Fruit fly (Drosophila melanogaster): ENCODE measurements around the gene Srx.

The Srx gene

DNA sequence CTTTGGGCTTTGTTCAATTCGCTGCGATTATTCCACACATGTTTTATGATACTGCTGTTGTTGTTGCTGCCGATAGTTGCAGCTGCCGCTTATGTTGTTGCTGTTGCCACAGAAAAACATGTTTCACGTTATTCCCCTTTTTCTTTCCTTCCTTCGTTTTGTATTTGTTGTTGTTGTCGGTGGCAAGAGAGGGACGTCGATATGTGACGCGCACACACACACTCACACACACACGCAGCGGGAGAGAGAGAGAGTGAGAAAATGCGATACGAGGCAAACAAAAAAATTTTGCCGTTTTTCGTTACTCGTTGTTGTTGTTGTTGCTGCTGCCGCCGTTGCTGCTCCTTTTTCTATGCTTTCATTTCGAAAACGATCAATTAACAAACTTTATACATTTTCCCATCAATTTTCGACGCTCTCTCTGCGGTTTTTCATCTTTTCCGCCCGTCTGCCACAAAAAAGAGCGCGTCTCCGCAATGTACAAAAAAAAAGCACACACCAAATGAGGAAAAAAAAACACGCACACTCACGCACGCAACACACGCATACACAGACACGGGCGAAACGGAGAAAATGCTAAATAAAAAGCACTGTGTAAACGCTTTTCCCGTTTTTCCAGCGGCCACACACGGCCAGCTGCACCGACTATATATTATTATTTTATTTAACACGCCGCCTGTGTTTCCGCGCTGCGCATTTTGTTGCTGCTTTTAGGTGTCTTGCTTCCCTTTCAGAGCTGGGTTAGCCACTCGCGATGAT, 29.9 kb downstream of the Srx start (continued):
- TF ChIP-seq oc (tag; optimal IDR thresholded peaks at IDR 0.05), result peak; percentile 5
- TF ChIP-seq CG12744 (GFP tag; optimal IDR thresholded peaks at IDR 0.05), result no peak
- peak; percentile 70 for TF ChIP-seq twi (tag; optimal IDR thresholded peaks at IDR 0.05)
- no peak for TF ChIP-seq pan (optimal IDR thresholded peaks at IDR 0.05)
- no peak for TF ChIP-seq pan (GFP tag; optimal IDR thresholded peaks at IDR 0.05 in 1 of 2, IDR thresholded peaks at IDR 0.05 in 1 of 2)
- no peak for TF ChIP-seq CG17359 (tag; optimal IDR thresholded peaks at IDR 0.05)
- TF ChIP-seq CG15601 (tag; optimal IDR thresholded peaks at IDR 0.05), result peak; percentile 21
- TF ChIP-seq nom (GFP tag; optimal IDR thresholded peaks at IDR 0.05), result peak; percentile 95
- peak; percentile 15 for TF ChIP-seq Nf-YC (tag; optimal IDR thresholded peaks at IDR 0.05)
- peak; percentile 5 for TF ChIP-seq CG6854 (GFP tag; optimal IDR thresholded peaks at IDR 0.05)
- peak; percentile 35 for TF ChIP-seq CG12769 (tag; optimal IDR thresholded peaks at IDR 0.05)
- TF ChIP-seq dmrt99B (tag; optimal IDR thresholded peaks at IDR 0.05), result no peak
- TF ChIP-seq sd (tag; optimal IDR thresholded peaks at IDR 0.05), result peak; percentile 11
- TF ChIP-seq Jarid2 (GFP tag; optimal IDR thresholded peaks at IDR 0.05), result peak; percentile 23
- TF ChIP-seq trh (GFP tag; optimal IDR thresholded peaks at IDR 0.05), result no peak
- TF ChIP-seq tin (GFP tag; optimal IDR thresholded peaks at IDR 0.05), result no peak

- no peak for TF ChIP-seq Poxn (GFP tag; IDR thresholded peaks at IDR 0.05)
- TF ChIP-seq Med (GFP tag), result peak; percentile 80
- TF ChIP-seq gsb (GFP tag; IDR thresholded peaks at IDR 0.05), result no peak
- no peak for TF ChIP-seq Xbp1 (GFP tag; optimal IDR thresholded peaks at IDR 0.05)
- TF ChIP-seq Six4 (GFP tag; optimal IDR thresholded peaks at IDR 0.05), result no peak
- TF ChIP-seq CG18764 (GFP tag; optimal IDR thresholded peaks at IDR 0.05), result peak; percentile 19
- no peak for TF ChIP-seq CG7357 (GFP tag; IDR thresholded peaks at IDR 0.05)
- no peak for TF ChIP-seq dmrt11E (tag; optimal IDR thresholded peaks at IDR 0.05)
- no peak for TF ChIP-seq CG33213 (GFP tag; optimal IDR thresholded peaks at IDR 0.05)
- TF ChIP-seq yki (optimal IDR thresholded peaks at IDR 0.05), result no peak
- TF ChIP-seq mirr (GFP tag; optimal IDR thresholded peaks at IDR 0.05), result no peak
- TF ChIP-seq CG7271 (tag; optimal IDR thresholded peaks at IDR 0.05), result no peak
- TF ChIP-seq nom (GFP tag; optimal IDR thresholded peaks at IDR 0.05), result no peak
- TF ChIP-seq CG15011 (GFP tag; optimal IDR thresholded peaks at IDR 0.05), result no peak
- TF ChIP-seq Mad (GFP tag; optimal IDR thresholded peaks at IDR 0.05), result no peak
- no peak for TF ChIP-seq ftz-f1 (GFP tag; optimal IDR thresholded peaks at IDR 0.05)
- TF ChIP-seq CG6765 (GFP tag; optimal IDR thresholded peaks at IDR 0.05), result no peak
- TF ChIP-seq luna (GFP tag; optimal IDR thresholded peaks at IDR 0.05), result peak; percentile 17
- TF ChIP-seq B-H2 (GFP tag; optimal IDR thresholded peaks at IDR 0.05), result no peak
- TF ChIP-seq CG5245 (GFP tag; optimal IDR thresholded peaks at IDR 0.05), result no peak
- TF ChIP-seq grn (GFP tag; optimal IDR thresholded peaks at IDR 0.05), result no peak
- no peak for TF ChIP-seq sd (tag; optimal IDR thresholded peaks at IDR 0.05)
- TF ChIP-seq CG2712 (tag; optimal IDR thresholded peaks at IDR 0.05), result no peak
- no peak for TF ChIP-seq GATAe (GFP tag; conservative IDR thresholded peaks at IDR 0.05)
- no peak for TF ChIP-seq Usf (GFP tag; optimal IDR thresholded peaks at IDR 0.05)
- TF ChIP-seq CG30020 (tag; optimal IDR thresholded peaks at IDR 0.05), result peak; percentile 1
- TF ChIP-seq wdn (GFP tag; IDR thresholded peaks at IDR 0.05), result no peak
- TF ChIP-seq grau (tag; optimal IDR thresholded peaks at IDR 0.05), result peak; percentile 6
- no peak for TF ChIP-seq MTF-1 (GFP tag; optimal IDR thresholded peaks at IDR 0.05; ENCODE audit: borderline replicate concordance)
- no peak for TF ChIP-seq sisA (GFP tag; IDR thresholded peaks at IDR 0.05)
- no peak for TF ChIP-seq danr (GFP tag; IDR thresholded peaks at IDR 0.05)
- TF ChIP-seq CG30403 (GFP tag; optimal IDR thresholded peaks at IDR 0.05), result peak; percentile 27
- no peak for TF ChIP-seq CG8281 (tag; optimal IDR thresholded peaks at IDR 0.05)
- TF ChIP-seq inv (GFP tag; IDR thresholded peaks at IDR 0.05; ENCODE audit: partially characterized antibody), result peak; percentile 99
- no peak for TF ChIP-seq ase (GFP tag; IDR thresholded peaks at IDR 0.05)
- no peak for TF ChIP-seq chm (GFP tag; IDR thresholded peaks at IDR 0.05)
Measured at dm6 chrX:17887208-17887627, 30.4 kb downstream of the Srx start, which contains the start of gene mnb. TSS of gene mnb (minus strand) at chrX:17887222.
